Fruit fly (Drosophila melanogaster): Measurements from ENCODE around the gene CG5888.

CG5888 gene

dm6 chr2L:16450891-16451290, 2.6 kb upstream of the CG5888 start, which contains the start of gene Idgf3:
Gene Idgf3 (plus strand): TSS chr2L:16450907.
- TF ChIP-seq Hnf4 (GFP tag; optimal IDR thresholded peaks at IDR 0.05) (peak; percentile 7), Vsx2 (GFP tag; optimal IDR thresholded peaks at IDR 0.05; ENCODE audit: partially characterized antibody) (no peak), Dif (GFP tag; optimal IDR thresholded peaks at IDR 0.05; ENCODE audit: partially characterized antibody) (peak; percentile 27), ey (GFP tag; optimal IDR thresholded peaks at IDR 0.05) (no peak), dmrt93B (GFP tag; optimal IDR thresholded peaks at IDR 0.05) (no peak), rgr (GFP tag; optimal IDR thresholded peaks at IDR 0.05) (peak; percentile 34), br (GFP tag; optimal IDR thresholded peaks at IDR 0.05) (no peak), lola (GFP tag; optimal IDR thresholded peaks at IDR 0.05) (no peak), CG32264 (GFP tag; optimal IDR thresholded peaks at IDR 0.05) (no peak), CG9705 (GFP tag; optimal IDR thresholded peaks at IDR 0.05) (no peak), Abd-B (GFP tag; optimal IDR thresholded peaks at IDR 0.05) (no peak), Rel (GFP tag; optimal IDR thresholded peaks at IDR 0.05) (no peak), Rel (tag; optimal IDR thresholded peaks at IDR 0.05) (peak; percentile 86), Hr83 (GFP tag; optimal IDR thresholded peaks at IDR 0.05; ENCODE audit: poor library complexity, severe bottlenecking) (peak; percentile 10), h (GFP tag; optimal IDR thresholded peaks at IDR 0.05) (peak; percentile 13), OdsH (GFP tag; optimal IDR thresholded peaks at IDR 0.05) (no peak), dl (GFP tag; optimal IDR thresholded peaks at IDR 0.05; ENCODE audit: insufficient read depth in 1 of 2, partially characterized antibody in 2 of 2) (no peak)

- no peak for TF ChIP-seq Rel (GFP tag; optimal IDR thresholded peaks at IDR 0.05)
- TF ChIP-seq Rel (tag; optimal IDR thresholded peaks at IDR 0.05), result no peak
- TF ChIP-seq Abd-B (GFP tag; optimal IDR thresholded peaks at IDR 0.05), result no peak
- no peak for TF ChIP-seq dmrt93B (GFP tag; optimal IDR thresholded peaks at IDR 0.05)
- TF ChIP-seq Mio (GFP tag; optimal IDR thresholded peaks at IDR 0.05), result no peak
- no peak for TF ChIP-seq sage (GFP tag; optimal IDR thresholded peaks at IDR 0.05)
- TF ChIP-seq Hnf4 (GFP tag; optimal IDR thresholded peaks at IDR 0.05), result no peak
- TF ChIP-seq psq (GFP tag; optimal IDR thresholded peaks at IDR 0.05), result no peak
- no peak for TF ChIP-seq lola (GFP tag; optimal IDR thresholded peaks at IDR 0.05)
- TF ChIP-seq Dfd (GFP tag; optimal IDR thresholded peaks at IDR 0.05), result no peak
- no peak for TF ChIP-seq Vsx2 (GFP tag; optimal IDR thresholded peaks at IDR 0.05; ENCODE audit: partially characterized antibody)
- no peak for TF ChIP-seq Dif (GFP tag; optimal IDR thresholded peaks at IDR 0.05; ENCODE audit: partially characterized antibody)
- no peak for TF ChIP-seq Hr83 (GFP tag; optimal IDR thresholded peaks at IDR 0.05; ENCODE audit: poor library complexity, severe bottlenecking)
These were observed 325 bp downstream of the CG5888 start for dm6 chr2L:16447875-16448412.

- TF ChIP-seq Rel (GFP tag; optimal IDR thresholded peaks at IDR 0.05) (no peak), Rel (tag; optimal IDR thresholded peaks at IDR 0.05) (peak; percentile 71), Sp1 (GFP tag; optimal IDR thresholded peaks at IDR 0.05) (no peak), psq (GFP tag; optimal IDR thresholded peaks at IDR 0.05) (no peak), Vsx2 (GFP tag; optimal IDR thresholded peaks at IDR 0.05; ENCODE audit: partially characterized antibody) (no peak), br (GFP tag; optimal IDR thresholded peaks at IDR 0.05) (peak; percentile 11), ey (GFP tag; optimal IDR thresholded peaks at IDR 0.05) (no peak)
These were observed 1.2 kb downstream of the CG5888 start, which contains the start of gene Idgf2 for dm6 chr2L:16446975-16447509. Gene Idgf2 (plus strand): TSS chr2L:16447330.

DNA sequence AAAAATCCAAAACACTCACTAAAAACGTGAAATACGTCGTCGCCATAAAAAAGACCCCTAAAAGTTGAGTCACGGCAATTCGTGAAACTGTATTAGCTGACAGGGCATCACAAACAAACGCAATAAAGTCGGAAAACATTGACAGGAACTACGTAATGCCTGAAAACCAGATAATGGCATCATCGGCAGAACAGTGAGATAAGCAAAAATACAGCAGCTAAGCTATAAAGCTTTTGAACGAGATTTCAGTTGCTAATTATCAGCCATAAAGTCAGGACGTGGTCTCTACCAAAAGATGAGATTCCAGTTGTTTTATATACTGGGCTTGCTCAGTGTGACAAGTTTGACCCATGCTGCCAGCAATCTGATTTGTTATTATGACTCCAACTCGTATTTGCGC, 3.2 kb downstream of the CG5888 start, which contains the start of gene Idgf1:
Gene Idgf1, plus strand, starts transcription at position 245 of the 400 bp plus-strand sequence.
- TF ChIP-seq Dfd (GFP tag; optimal IDR thresholded peaks at IDR 0.05), result no peak
- no peak for TF ChIP-seq fru (GFP tag; optimal IDR thresholded peaks at IDR 0.05)
- no peak for TF ChIP-seq CG32264 (GFP tag; optimal IDR thresholded peaks at IDR 0.05)
- TF ChIP-seq Jra (GFP tag; optimal IDR thresholded peaks at IDR 0.05), result no peak
- no peak for TF ChIP-seq GATAd (GFP tag; optimal IDR thresholded peaks at IDR 0.05)
- no peak for TF ChIP-seq psq (GFP tag; optimal IDR thresholded peaks at IDR 0.05)
- no peak for TF ChIP-seq Rel (GFP tag; optimal IDR thresholded peaks at IDR 0.05)
- TF ChIP-seq Rel (tag; optimal IDR thresholded peaks at IDR 0.05), result peak; percentile 40
- no peak for TF ChIP-seq brk (GFP tag; optimal IDR thresholded peaks at IDR 0.05)

- no peak for TF ChIP-seq CG9705 (GFP tag; optimal IDR thresholded peaks at IDR 0.05)
- TF ChIP-seq Jra (GFP tag; optimal IDR thresholded peaks at IDR 0.05), result no peak
- no peak for TF ChIP-seq OdsH (GFP tag; optimal IDR thresholded peaks at IDR 0.05)
- TF ChIP-seq lola (GFP tag; optimal IDR thresholded peaks at IDR 0.05), result no peak
- TF ChIP-seq Abd-B (GFP tag; optimal IDR thresholded peaks at IDR 0.05), result no peak
- TF ChIP-seq HLH106 (tag; optimal IDR thresholded peaks at IDR 0.05), result no peak
- no peak for TF ChIP-seq Myc (optimal IDR thresholded peaks at IDR 0.05)
- no peak for TF ChIP-seq Dif (GFP tag; optimal IDR thresholded peaks at IDR 0.05; ENCODE audit: partially characterized antibody)
- TF ChIP-seq pan (optimal IDR thresholded peaks at IDR 0.05), result no peak
- no peak for TF ChIP-seq Hr83 (GFP tag; optimal IDR thresholded peaks at IDR 0.05; ENCODE audit: poor library complexity, severe bottlenecking)
- no peak for TF ChIP-seq dsf (GFP tag; optimal IDR thresholded peaks at IDR 0.05; ENCODE audit: borderline replicate concordance)
- no peak for TF ChIP-seq jim (GFP tag; optimal IDR thresholded peaks at IDR 0.05)
- no peak for TF ChIP-seq ey (GFP tag; optimal IDR thresholded peaks at IDR 0.05)
- no peak for TF ChIP-seq usp (GFP tag; optimal IDR thresholded peaks at IDR 0.05)
- TF ChIP-seq foxo (GFP tag; optimal IDR thresholded peaks at IDR 0.05), result no peak
- TF ChIP-seq dl (GFP tag; optimal IDR thresholded peaks at IDR 0.05; ENCODE audit: insufficient read depth in 1 of 2, partially characterized antibody in 2 of 2), result no peak
- no peak for TF ChIP-seq h (GFP tag; optimal IDR thresholded peaks at IDR 0.05)
- TF ChIP-seq psq (GFP tag; optimal IDR thresholded peaks at IDR 0.05), result no peak
These were observed 5.6 kb downstream of the CG5888 start for dm6 chr2L:16442620-16443019.
